Worm (Caenorhabditis elegans): Measurements from ENCODE around the gene ZK1058.3.

ce11 chrIII:3957850-3958249 lies 39.2 kb downstream of the ZK1058.3 start:
- TF ChIP-seq ama-1 (optimal IDR thresholded peaks at IDR 0.05): no peak
- TF ChIP-seq sdc-2 (tag; optimal IDR thresholded peaks at IDR 0.05): no peak
- TF ChIP-seq unc-3 (GFP tag; conservative IDR thresholded peaks at IDR 0.05): no peak
- no peak for TF ChIP-seq unc-3 (tag; optimal IDR thresholded peaks at IDR 0.05)
- TF ChIP-seq unc-55 (GFP tag; optimal IDR thresholded peaks at IDR 0.05): no peak
- no peak for TF ChIP-seq sox-4 (tag; optimal IDR thresholded peaks at IDR 0.05)
- no peak for TF ChIP-seq pqm-1 (tag; optimal IDR thresholded peaks at IDR 0.05)
- no peak for TF ChIP-seq sox-2 (GFP tag; IDR thresholded peaks at IDR 0.05)
- TF ChIP-seq hlh-8 (tag; optimal IDR thresholded peaks at IDR 0.05): no peak
- TF ChIP-seq ztf-16 (tag; optimal IDR thresholded peaks at IDR 0.05): no peak
- TF ChIP-seq ceh-18 (tag; optimal IDR thresholded peaks at IDR 0.05): no peak
- TF ChIP-seq elt-2 (tag; optimal IDR thresholded peaks at IDR 0.05): no peak
- no peak for TF ChIP-seq T23F11.4 (GFP tag; optimal IDR thresholded peaks at IDR 0.05)
- no peak for TF ChIP-seq gmeb-2 (tag; optimal IDR thresholded peaks at IDR 0.05)
- TF ChIP-seq ceh-48 (tag; optimal IDR thresholded peaks at IDR 0.05): no peak
